Fruit fly (Drosophila melanogaster): ENCODE results near the gene CG14985.

CG14985 gene

DNA sequence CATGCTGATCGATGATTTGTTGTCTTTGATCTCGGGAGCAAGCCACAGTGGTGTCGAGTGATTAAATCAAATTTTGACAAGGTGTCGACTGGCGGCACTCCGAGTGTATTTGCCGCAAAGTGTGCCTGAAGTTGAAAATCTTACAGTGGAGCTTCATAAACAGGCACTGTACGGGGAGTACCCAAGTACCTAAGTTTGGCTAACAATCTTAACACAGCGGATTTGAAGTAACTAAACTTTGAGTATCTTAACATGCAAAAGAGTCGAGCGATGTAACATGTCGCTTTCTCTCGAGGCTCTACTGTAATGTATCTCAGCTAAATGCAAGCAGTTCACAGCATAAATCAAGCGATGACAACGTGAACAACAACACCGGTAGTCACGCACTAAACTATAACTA is 13.5 kb downstream of the CG14985 start (continued):
- TF ChIP-seq gcm (GFP tag; optimal IDR thresholded peaks at IDR 0.05) (peak; percentile 12), CG12659 (GFP tag; optimal IDR thresholded peaks at IDR 0.05) (peak; percentile 11), NfI (GFP tag; optimal IDR thresholded peaks at IDR 0.05) (peak; percentile 44), otp (GFP tag; IDR thresholded peaks at IDR 0.05) (peak; percentile 82), CG10959 (GFP tag; IDR thresholded peaks at IDR 0.05) (peak; percentile 85), lmd (GFP tag; IDR thresholded peaks at IDR 0.05) (peak; percentile 71), tap (tag; optimal IDR thresholded peaks at IDR 0.05) (peak; percentile 18), Six4 (GFP tag; optimal IDR thresholded peaks at IDR 0.05) (peak; percentile 63), dmrt11E (tag; optimal IDR thresholded peaks at IDR 0.05) (peak; percentile 88), CG3281 (GFP tag; optimal IDR thresholded peaks at IDR 0.05) (no peak), CG15011 (GFP tag; optimal IDR thresholded peaks at IDR 0.05) (no peak), abd-A (tag; optimal IDR thresholded peaks at IDR 0.05) (no peak), Bteb2 (GFP tag; optimal IDR thresholded peaks at IDR 0.05) (no peak), tin (GFP tag; optimal IDR thresholded peaks at IDR 0.05) (peak; percentile 81), cato (GFP tag; optimal IDR thresholded peaks at IDR 0.05; ENCODE audit: borderline replicate concordance) (peak; percentile 36), Doc3 (GFP tag; IDR thresholded peaks at IDR 0.05; ENCODE audit: partially characterized antibody) (no peak), CG10147 (GFP tag; optimal IDR thresholded peaks at IDR 0.05) (no peak), Max (GFP tag; optimal IDR thresholded peaks at IDR 0.05) (no peak), cwo (GFP tag; optimal IDR thresholded peaks at IDR 0.05) (no peak), CG8388 (GFP tag; optimal IDR thresholded peaks at IDR 0.05) (peak; percentile 54), bcd (GFP tag; optimal IDR thresholded peaks at IDR 0.05) (peak; percentile 46), sna (GFP tag; IDR thresholded peaks at IDR 0.05; ENCODE audit: partially characterized antibody) (no peak), CG3163 (GFP tag; optimal IDR thresholded peaks at IDR 0.05) (peak; percentile 17), CG15514 (GFP tag; optimal IDR thresholded peaks at IDR 0.05) (no peak), CG2889 (GFP tag; IDR thresholded peaks at IDR 0.05) (0 out of 3 replicates have a peak, but pooled peaks have one; percentile 34), dysf (GFP tag; IDR thresholded peaks at IDR 0.05) (peak; percentile 68), CG13624 (GFP tag; optimal IDR thresholded peaks at IDR 0.05) (no peak), CG16779 (GFP tag; IDR thresholded peaks at IDR 0.05) (no peak), CG9876 (GFP tag; optimal IDR thresholded peaks at IDR 0.05) (no peak), CG13296 (GFP tag; optimal IDR thresholded peaks at IDR 0.05) (no peak), ara (GFP tag; IDR thresholded peaks at IDR 0.05) (peak; percentile 90), Hr39 (optimal IDR thresholded peaks at IDR 0.05) (no peak), CG17568 (GFP tag; optimal IDR thresholded peaks at IDR 0.05) (no peak), sim (GFP tag; IDR thresholded peaks at IDR 0.05) (0 out of 2 replicates have a peak, but pooled peaks have one; percentile 17), CG42726 (GFP tag; IDR thresholded peaks at IDR 0.05; ENCODE audit: partially characterized antibody) (no peak), Sin3A (optimal IDR thresholded peaks at IDR 0.05) (no peak), fru (optimal IDR thresholded peaks at IDR 0.05) (no peak), CG14014 (GFP tag; IDR thresholded peaks at IDR 0.05) (peak; percentile 42; the same call in 1 of the 2 replicates), Blimp-1 (GFP tag; optimal IDR thresholded peaks at IDR 0.05) (peak; percentile 68), CG3847 (GFP tag; IDR thresholded peaks at IDR 0.05) (peak; percentile 39; the same call in 1 of the 2 replicates), fd96Cb (tag; optimal IDR thresholded peaks at IDR 0.05) (peak; percentile 76), Jarid2 (GFP tag; optimal IDR thresholded peaks at IDR 0.05) (no peak), vnd (GFP tag; IDR thresholded peaks at IDR 0.05; ENCODE audit: partially characterized antibody) (no peak), Dek (tag; optimal IDR thresholded peaks at IDR 0.05) (no peak), CG6765 (GFP tag; optimal IDR thresholded peaks at IDR 0.05) (no peak), CG17385 (GFP tag; optimal IDR thresholded peaks at IDR 0.05) (peak; percentile 51), seq (GFP tag; IDR thresholded peaks at IDR 0.05) (no peak), CG14050 (GFP tag; IDR thresholded peaks at IDR 0.05) (no peak), jigr1 (GFP tag; IDR thresholded peaks at IDR 0.05) (peak; percentile 36; the same call in 1 of the 3 replicates), hkb (optimal IDR thresholded peaks at IDR 0.05) (no peak), hkb (GFP tag; IDR thresholded peaks at IDR 0.05) (peak; percentile 65), CG6254 (GFP tag; optimal IDR thresholded peaks at IDR 0.05) (peak; percentile 66)

Measured in whole organism, embryonic.